Fruit fly (Drosophila melanogaster): ENCODE measurements around the gene Or82a.

- TF ChIP-seq psq (optimal IDR thresholded peaks at IDR 0.05) (no peak), h (optimal IDR thresholded peaks at IDR 0.05) (no peak), Myc (optimal IDR thresholded peaks at IDR 0.05) (no peak), insv (optimal IDR thresholded peaks at IDR 0.05) (no peak)
Measured at dm6 chr3R:4268339-4268738, 11.6 kb downstream of the Or82a start.
